Fruit fly (Drosophila melanogaster): ENCODE results near the gene stwl.

dm6 chr3L:14410892-14411291, 1.2 kb upstream of the stwl start:
- TF ChIP-seq CG14655 (GFP tag; optimal IDR thresholded peaks at IDR 0.05) (peak; percentile 56), EcR (GFP tag; optimal IDR thresholded peaks at IDR 0.05) (no peak), CG34367 (tag; optimal IDR thresholded peaks at IDR 0.05) (peak; percentile 48), CG17806 (tag; optimal IDR thresholded peaks at IDR 0.05) (peak; percentile 53)

All from whole organism, pupa.